Worm (Caenorhabditis elegans): Measurements from ENCODE around the gene pgm-1.
A peak's percentile ranks its signal among the peaks of the same experiment; 100 is the strongest.

pgm-1 gene

ce11 chrII:4881727-4882126, 7.5 kb upstream of the pgm-1 start, which contains the start of gene gst-7 (continued):
- TF ChIP-seq R02D3.7 (tag; optimal IDR thresholded peaks at IDR 0.05) (no peak), cey-2 (tag; optimal IDR thresholded peaks at IDR 0.05; ENCODE audit: borderline replicate concordance, insufficient read depth) (peak; percentile 77), aly-2 (tag; optimal IDR thresholded peaks at IDR 0.05) (no peak), nhr-111 (GFP tag; optimal IDR thresholded peaks at IDR 0.05) (no peak), hlh-11 (tag; optimal IDR thresholded peaks at IDR 0.05) (peak; percentile 79), F26F4.8 (GFP tag; conservative IDR thresholded peaks at IDR 0.05) (no peak), hlh-30 (tag; optimal IDR thresholded peaks at IDR 0.05; ENCODE audit: insufficient read depth) (peak; percentile 66), ama-1 (optimal IDR thresholded peaks at IDR 0.05) (no peak), ztf-7 (tag; optimal IDR thresholded peaks at IDR 0.05) (peak; percentile 5), spr-1 (tag; optimal IDR thresholded peaks at IDR 0.05) (no peak), dmd-6 (GFP tag; IDR thresholded peaks at IDR 0.05) (peak; percentile 73), dmd-8 (GFP tag; IDR thresholded peaks at IDR 0.05) (no peak), sdz-12 (GFP tag; optimal IDR thresholded peaks at IDR 0.05) (no peak), spr-3 (GFP tag; optimal IDR thresholded peaks at IDR 0.05) (no peak), Y48G9A.11 (GFP tag; IDR thresholded peaks at IDR 0.05) (no peak), set-16 (GFP tag; IDR thresholded peaks at IDR 0.05) (no peak), lin-1 (GFP tag; IDR thresholded peaks at IDR 0.05) (no peak), attf-4 (tag; optimal IDR thresholded peaks at IDR 0.05) (no peak), madf-9 (GFP tag; conservative IDR thresholded peaks at IDR 0.05) (no peak), ceh-20 (GFP tag; IDR thresholded peaks at IDR 0.05) (no peak), nhr-6 (tag; optimal IDR thresholded peaks at IDR 0.05) (no peak), mxl-3 (GFP tag; optimal IDR thresholded peaks at IDR 0.05) (peak; percentile 95), T26A8.4 (GFP tag; IDR thresholded peaks at IDR 0.05) (no peak), lin-29 (GFP tag; IDR thresholded peaks at IDR 0.05) (no peak), vab-7 (GFP tag; IDR thresholded peaks at IDR 0.05) (no peak), lin-13 (GFP tag; optimal IDR thresholded peaks at IDR 0.05) (no peak), lin-38 (GFP tag; IDR thresholded peaks at IDR 0.05) (no peak; the same call in 1 of the 2 replicates), saeg-2 (GFP tag; IDR thresholded peaks at IDR 0.05) (no peak), nhr-237 (tag; optimal IDR thresholded peaks at IDR 0.05) (no peak), madf-5 (GFP tag; IDR thresholded peaks at IDR 0.05) (no peak), dve-1 (tag; optimal IDR thresholded peaks at IDR 0.05; ENCODE audit: insufficient read depth) (peak; percentile 83), hmg-1.1 (GFP tag; IDR thresholded peaks at IDR 0.05) (peak; percentile 35; the same call in 1 of the 2 replicates), Y5F2A.4 (GFP tag; optimal IDR thresholded peaks at IDR 0.05) (no peak), lsy-2 (tag; optimal IDR thresholded peaks at IDR 0.05) (peak in 1 of 2 experiments; percentile 51), snpc-4 (tag; optimal IDR thresholded peaks at IDR 0.05) (no peak), pqm-1 (tag; optimal IDR thresholded peaks at IDR 0.05) (peak; percentile 38), mdl-1 (tag; optimal IDR thresholded peaks at IDR 0.05) (peak in 1 of 2 experiments; percentile 53), pha-4 (GFP tag; IDR thresholded peaks at IDR 0.05) (no peak), pha-4 (tag; optimal IDR thresholded peaks at IDR 0.05) (peak; percentile 37), F44E2.7 (GFP tag; IDR thresholded peaks at IDR 0.05) (no peak), Y105C5A.15 (GFP tag; IDR thresholded peaks at IDR 0.05) (no peak), ZK546.5 (tag; optimal IDR thresholded peaks at IDR 0.05) (no peak), ceh-62 (tag; optimal IDR thresholded peaks at IDR 0.05) (no peak), ceh-32 (tag; optimal IDR thresholded peaks at IDR 0.05; ENCODE audit: poor library complexity) (no peak), daf-19 (GFP tag; conservative IDR thresholded peaks at IDR 0.05) (no peak), duxl-1 (tag; optimal IDR thresholded peaks at IDR 0.05; ENCODE audit: poor library complexity) (no peak), nhr-41 (GFP tag; IDR thresholded peaks at IDR 0.05) (no peak), nhr-48 (tag; optimal IDR thresholded peaks at IDR 0.05) (peak; percentile 71), F37D6.2 (tag; optimal IDR thresholded peaks at IDR 0.05) (no peak), nhr-28 (tag; optimal IDR thresholded peaks at IDR 0.05) (peak; percentile 97), aha-1 (tag) (no peak), lin-39 (tag; optimal IDR thresholded peaks at IDR 0.05) (no peak)

Measured in whole organism, L4 larva.